Worm (Caenorhabditis elegans) whole organism, young adult: ENCODE data around the gene vap-1.
A peak's percentile ranks its signal among the peaks of the same experiment; 100 is the strongest.

ENCODE experiments used
- B0019.2 ChIP-seq: fragments of 200-800 bp; sonication (Bioruptor generic); conservative IDR thresholded peaks from 2 replicates; pipeline ENCODE4 v1.3.6; 2022; ENCODE audit warnings: missing genetic modification reagents, missing genetic modification characterization, missing compliant biosample characterization
- B0261.1 ChIP-seq: sonication (generic microtip); optimal IDR thresholded peaks from 2 replicates; lab custom pipeline; 2016; ENCODE audit warnings: mild to moderate bottlenecking, missing genetic modification characterization, moderate library complexity, missing compliant biosample characterization
- B0336.3 ChIP-seq: fragments of 200-800 bp; sonication (Bioruptor generic); IDR thresholded peaks from 2 replicates; pipeline ENCODE4 v1.3.6; 2022; ENCODE audit warnings: missing genetic modification characterization, missing compliant biosample characterization
- F37B4.10 ChIP-seq: fragments of 200-800 bp; sonication (Bioruptor generic); IDR thresholded peaks from 2 replicates; pipeline ENCODE4 v1.3.6; 2022; ENCODE audit warnings: missing genetic modification characterization, missing compliant biosample characterization
- F55B11.4 ChIP-seq: sonication (generic microtip); optimal IDR thresholded peaks from 2 replicates; lab custom pipeline; 2016; ENCODE audit warnings: missing compliant biosample characterization, missing genetic modification characterization, borderline replicate concordance; ENCODE audit not compliant: insufficient read depth
- F57A8.1 ChIP-seq: fragments of 200-800 bp; sonication (Bioruptor generic); optimal IDR thresholded peaks from 2 replicates; lab custom pipeline; 2018; ENCODE audit warnings: mild to moderate bottlenecking, missing genetic modification characterization, moderate library complexity, missing compliant biosample characterization
- F57C9.4 ChIP-seq: sonication (generic microtip); optimal IDR thresholded peaks from 2 replicates; lab custom pipeline; 2017; ENCODE audit warnings: mild to moderate bottlenecking, missing genetic modification characterization, missing compliant biosample characterization
- K11D2.4 ChIP-seq: fragments of 200-800 bp; sonication (Bioruptor generic); IDR thresholded peaks from 2 replicates; pipeline ENCODE4 v1.3.6; 2022; ENCODE audit warnings: missing genetic modification reagents, missing genetic modification characterization, missing compliant biosample characterization
- K12H6.12 ChIP-seq: fragments of 200-800 bp; sonication (Bioruptor generic); optimal IDR thresholded peaks from 2 replicates; lab custom pipeline; 2018; ENCODE audit warnings: mild to moderate bottlenecking, missing genetic modification characterization, missing compliant biosample characterization
- T26A5.8 ChIP-seq: sonication (generic microtip); optimal IDR thresholded peaks from 2 replicates; lab custom pipeline; 2016; ENCODE audit warnings: missing genetic modification characterization, missing compliant biosample characterization
- ama-1 ChIP-seq, 3 experiments: fragments of 150-350 bp in 1 of 3; sonication (generic microtip) in 2 of 3; optimal IDR thresholded peaks; 2 replicates each; lab custom pipeline; 2014 to 2018; ENCODE audit warnings: missing biosample characterization in 2 of 3, missing genetic modification characterization in 2 of 3, missing genetic modification reagents in 2 of 3
- aptf-2 ChIP-seq: fragments of 200-800 bp; sonication (Bioruptor generic); conservative IDR thresholded peaks from 2 replicates; pipeline ENCODE4 v1.3.6; 2022; ENCODE audit warnings: missing genetic modification reagents, missing genetic modification characterization, missing compliant biosample characterization
- athp-1 ChIP-seq: sonication (generic microtip); optimal IDR thresholded peaks from 2 replicates; lab custom pipeline; 2017; ENCODE audit warnings: mild to moderate bottlenecking, missing genetic modification characterization, missing compliant biosample characterization
- attf-6 ChIP-seq: fragments of 200-800 bp; sonication (Bioruptor generic); IDR thresholded peaks from 2 replicates; pipeline ENCODE4 v1.3.6; 2022; ENCODE audit warnings: missing genetic modification reagents, missing genetic modification characterization, missing compliant biosample characterization
- bed-2 ChIP-seq: fragments of 200-800 bp; sonication (Bioruptor generic); IDR thresholded peaks from 2 replicates; pipeline ENCODE4 v1.3.6; 2022; ENCODE audit warnings: missing genetic modification reagents, missing genetic modification characterization, missing compliant biosample characterization
- ccch-3 ChIP-seq: fragments of 200-800 bp; sonication (Bioruptor generic); optimal IDR thresholded peaks from 2 replicates; lab custom pipeline; 2018; ENCODE audit warnings: mild to moderate bottlenecking, missing genetic modification characterization, missing compliant biosample characterization
- ceh-79 ChIP-seq: sonication (generic microtip); optimal IDR thresholded peaks from 2 replicates; lab custom pipeline; 2017; ENCODE audit warnings: mild to moderate bottlenecking, missing genetic modification characterization, missing compliant biosample characterization
- ceh-91 ChIP-seq: fragments of 200-800 bp; sonication (Bioruptor generic); IDR thresholded peaks from 2 replicates; pipeline ENCODE4 v1.3.6; 2022; ENCODE audit warnings: missing genetic modification reagents, missing genetic modification characterization, missing compliant biosample characterization
- chd-7 ChIP-seq: sonication (generic microtip); optimal IDR thresholded peaks from 2 replicates; lab custom pipeline; 2016; ENCODE audit warnings: mild to moderate bottlenecking, missing genetic modification characterization, moderate library complexity, missing compliant biosample characterization
- die-1 ChIP-seq: sonication (generic microtip); optimal IDR thresholded peaks from 2 replicates; lab custom pipeline; 2016; ENCODE audit warnings: missing genotype, mild to moderate bottlenecking, missing genetic modification characterization, missing compliant biosample characterization
- dox-1 ChIP-seq: fragments of 200-800 bp; sonication (Bioruptor generic); IDR thresholded peaks from 2 replicates; pipeline ENCODE4 v1.3.6; 2022; ENCODE audit warnings: missing genetic modification reagents, missing genetic modification characterization, missing compliant biosample characterization
- egl-44 ChIP-seq: fragments of 200-800 bp; sonication (Bioruptor generic); IDR thresholded peaks from 2 replicates; pipeline ENCODE4 v1.3.6; 2022; ENCODE audit warnings: missing genetic modification reagents, missing genetic modification characterization, missing compliant biosample characterization
- egrh-3 ChIP-seq: fragments of 200-800 bp; sonication (Bioruptor generic); IDR thresholded peaks from 2 replicates; pipeline ENCODE4 v1.3.6; 2022; ENCODE audit warnings: missing genetic modification reagents, missing genetic modification characterization, missing compliant biosample characterization
- him-1 ChIP-seq: sonication (generic microtip); optimal IDR thresholded peaks from 2 replicates; lab custom pipeline; 2016; ENCODE audit warnings: missing genotype, missing genetic modification reagents, missing genetic modification characterization, missing compliant biosample characterization
- let-607 ChIP-seq, 2 experiments: fragments of 200-800 bp in 1 of 2; sonication (Bioruptor generic) in 1 of 2; sonication (generic microtip) in 1 of 2; optimal IDR thresholded peaks; 2 replicates each; lab custom pipeline; 2016 to 2018; ENCODE audit warnings: mild to moderate bottlenecking in 2 of 2, missing compliant biosample characterization in 2 of 2, missing genetic modification characterization in 2 of 2, moderate library complexity in 2 of 2, missing genotype in 1 of 2
- lin-26 ChIP-seq: fragments of 200-800 bp; sonication (Bioruptor generic); IDR thresholded peaks from 2 replicates; pipeline ENCODE4 v1.3.6; 2022; ENCODE audit warnings: missing genetic modification reagents, missing genetic modification characterization, missing compliant biosample characterization
- lin-40 ChIP-seq: sonication (generic microtip); optimal IDR thresholded peaks from 2 replicates; lab custom pipeline; 2016; ENCODE audit warnings: missing genetic modification characterization, mild to moderate bottlenecking, missing compliant biosample characterization, missing genotype, missing genetic modification reagents
- lir-1 ChIP-seq: fragments of 200-800 bp; sonication (Bioruptor generic); conservative IDR thresholded peaks from 2 replicates; pipeline ENCODE4 v1.3.6; 2022; ENCODE audit warnings: missing genetic modification reagents, missing genetic modification characterization, missing compliant biosample characterization
- lsl-1 ChIP-seq: fragments of 200-800 bp; sonication (Bioruptor generic); optimal IDR thresholded peaks from 2 replicates; lab custom pipeline; 2018; ENCODE audit warnings: mild to moderate bottlenecking, missing genetic modification characterization, moderate library complexity, missing compliant biosample characterization
- lsy-27 ChIP-seq: sonication (generic microtip); optimal IDR thresholded peaks from 2 replicates; lab custom pipeline; 2017; ENCODE audit warnings: missing genetic modification characterization, mild to moderate bottlenecking, missing compliant biosample characterization, antibody characterized with exemption, missing genotype, borderline replicate concordance; ENCODE audit not compliant: insufficient read depth
- nhr-179 ChIP-seq: sonication (generic microtip); optimal IDR thresholded peaks from 2 replicates; lab custom pipeline; 2016; ENCODE audit warnings: mild to moderate bottlenecking, missing genetic modification characterization, missing compliant biosample characterization
- nhr-80 ChIP-seq: sonication (generic microtip); optimal IDR thresholded peaks from 2 replicates; lab custom pipeline; 2016; ENCODE audit warnings: missing genetic modification characterization, missing compliant biosample characterization
- rcor-1 ChIP-seq: fragments of 200-800 bp; sonication (Bioruptor generic); IDR thresholded peaks from 2 replicates; pipeline ENCODE4 v1.3.6; 2022; ENCODE audit warnings: missing genetic modification reagents, missing genetic modification characterization, missing compliant biosample characterization
- rpc-1 ChIP-seq, 2 experiments: fragments of 150-350 bp in 1 of 2; sonication (generic microtip) in 1 of 2; optimal IDR thresholded peaks; 2 replicates each; lab custom pipeline; 2014 to 2018; ENCODE audit warnings: missing biosample characterization in 1 of 2, missing genetic modification characterization in 1 of 2, missing genetic modification reagents in 1 of 2, missing genotype in 1 of 2
- sdz-38 ChIP-seq: sonication (generic microtip); optimal IDR thresholded peaks from 2 replicates; lab custom pipeline; 2016; ENCODE audit warnings: missing genotype, missing genetic modification characterization, missing compliant biosample characterization
- sea-2 ChIP-seq: fragments of 200-800 bp; sonication (Bioruptor generic); IDR thresholded peaks from 2 replicates; pipeline ENCODE4 v1.3.6; 2022; ENCODE audit warnings: missing genetic modification characterization, missing compliant biosample characterization
- snpc-3.4 ChIP-seq: sonication (generic microtip); optimal IDR thresholded peaks from 2 replicates; lab custom pipeline; 2017; ENCODE audit warnings: missing genetic modification characterization, mild to moderate bottlenecking, missing compliant biosample characterization, antibody characterized with exemption, moderate library complexity, missing genotype, missing genetic modification reagents
- snpc-4 ChIP-seq, 5 experiments: fragments of 150-350 bp in 1 of 5; sonication (generic microtip) in 4 of 5; optimal IDR thresholded peaks; 2 replicates each; lab custom pipeline; 2014 to 2018; ENCODE audit warnings: missing genetic modification characterization in 5 of 5, missing biosample characterization in 3 of 5, antibody characterized with exemption in 2 of 5, mild to moderate bottlenecking in 2 of 5, missing compliant biosample characterization in 2 of 5, missing genotype in 2 of 5, moderate library complexity in 2 of 5, missing genetic modification reagents in 1 of 5
- tbp1 ChIP-seq: fragments of 200-800 bp; sonication (Bioruptor generic); optimal IDR thresholded peaks from 2 replicates; lab custom pipeline; 2018; ENCODE audit warnings: mild to moderate bottlenecking, missing genetic modification characterization, missing compliant biosample characterization
- xnd-1 ChIP-seq: sonication (generic microtip); optimal IDR thresholded peaks from 2 replicates; lab custom pipeline; 2016; ENCODE audit warnings: missing genotype, missing genetic modification reagents, missing genetic modification characterization, missing compliant biosample characterization
- ztf-18 ChIP-seq: sonication (generic microtip); optimal IDR thresholded peaks from 2 replicates; lab custom pipeline; 2016; ENCODE audit warnings: missing genotype, mild to moderate bottlenecking, missing genetic modification characterization, missing compliant biosample characterization
- ztf-25 ChIP-seq: fragments of 200-800 bp; sonication (Bioruptor generic); IDR thresholded peaks from 2 replicates; pipeline ENCODE4 v1.3.6; 2022; ENCODE audit warnings: missing genetic modification reagents, missing genetic modification characterization, missing compliant biosample characterization
- ztf-28 ChIP-seq: fragments of 200-800 bp; sonication (Bioruptor generic); IDR thresholded peaks from 2 replicates; pipeline ENCODE4 v1.3.6; 2022; ENCODE audit warnings: missing genetic modification reagents, missing genetic modification characterization, missing compliant biosample characterization

Gene vap-1

DNA sequence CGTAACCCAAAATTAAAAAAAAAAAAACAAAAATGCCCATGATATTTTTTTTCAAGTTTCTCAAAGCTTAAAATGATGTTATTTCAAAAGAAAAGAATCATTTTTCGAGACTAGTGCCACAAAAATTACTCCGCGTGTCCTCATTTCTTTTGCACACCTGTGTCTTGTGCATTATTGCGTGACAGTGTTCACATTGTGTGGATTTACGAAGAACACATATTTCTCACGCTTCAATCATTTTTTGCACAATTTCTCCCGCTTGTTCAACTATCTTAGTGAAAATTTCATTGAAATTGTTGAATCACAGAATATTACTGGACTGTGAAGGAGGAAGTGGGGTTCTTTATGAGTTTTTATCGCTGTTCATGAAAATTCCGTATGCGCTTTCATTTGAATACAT, 12.5 kb upstream of the vap-1 start:
- TF ChIP-seq lsl-1 (GFP tag; lab: Kevin White, UChicago) (no peak), let-607 (tag; optimal IDR thresholded peaks at IDR 0.05; lab: Kevin White, UChicago) (peak; percentile 59 to 60)

DNA sequence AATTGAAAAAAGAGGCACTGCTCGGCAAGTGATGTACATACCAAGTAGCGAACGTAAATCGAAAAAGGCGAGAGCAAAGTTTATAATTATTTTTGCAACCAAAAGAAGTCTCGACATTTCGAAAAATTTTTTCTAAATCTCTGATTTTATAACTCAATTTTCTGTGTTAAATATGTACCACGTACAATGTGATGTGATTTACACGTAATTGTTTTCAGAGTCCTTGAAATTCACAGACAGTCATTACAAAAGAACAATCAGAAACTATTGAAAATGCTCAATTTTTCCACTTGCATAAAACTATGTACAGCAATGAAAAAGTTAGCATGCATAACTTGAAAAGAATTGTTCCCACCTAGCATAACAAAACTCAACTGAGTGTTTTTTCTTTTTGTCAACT, 6.7 kb upstream of the vap-1 start:
- TF ChIP-seq lin-40 (tag; lab: Kevin White, UChicago), result no peak
- TF ChIP-seq B0336.3 (GFP tag; lab: Robert Waterston, UW), result no peak
- TF ChIP-seq lir-1 (GFP tag; lab: Robert Waterston, UW), result no peak
- no peak for TF ChIP-seq K11D2.4 (GFP tag; lab: Robert Waterston, UW)
- no peak for TF ChIP-seq T26A5.8 (tag; lab: Kevin White, UChicago)
- no peak for TF ChIP-seq ztf-28 (GFP tag; lab: Robert Waterston, UW)
- TF ChIP-seq egl-44 (GFP tag; lab: Robert Waterston, UW), result no peak
- no peak for TF ChIP-seq ceh-79
- no peak for TF ChIP-seq F37B4.10
- no peak for TF ChIP-seq attf-6 (GFP tag; lab: Robert Waterston, UW)
- TF ChIP-seq K12H6.12 (tag; lab: Kevin White, UChicago), result no peak
- TF ChIP-seq F57C9.4 (tag; lab: Kevin White, UChicago), result no peak
- TF ChIP-seq chd-7 (tag; lab: Kevin White, UChicago), result no peak
- TF ChIP-seq rcor-1, result no peak
- no peak for TF ChIP-seq lsy-27 (tag; lab: Kevin White, UChicago)
- TF ChIP-seq xnd-1, result no peak
- TF ChIP-seq ztf-25 (GFP tag; lab: Robert Waterston, UW), result no peak
- no peak for TF ChIP-seq ama-1 (optimal IDR thresholded peaks at IDR 0.05; lab: Kevin White, UChicago)
- no peak for TF ChIP-seq ama-1 (GFP tag; optimal IDR thresholded peaks at IDR 0.05; lab: Kevin White, UChicago)
- TF ChIP-seq ccch-3 (GFP tag; lab: Kevin White, UChicago), result no peak

DNA sequence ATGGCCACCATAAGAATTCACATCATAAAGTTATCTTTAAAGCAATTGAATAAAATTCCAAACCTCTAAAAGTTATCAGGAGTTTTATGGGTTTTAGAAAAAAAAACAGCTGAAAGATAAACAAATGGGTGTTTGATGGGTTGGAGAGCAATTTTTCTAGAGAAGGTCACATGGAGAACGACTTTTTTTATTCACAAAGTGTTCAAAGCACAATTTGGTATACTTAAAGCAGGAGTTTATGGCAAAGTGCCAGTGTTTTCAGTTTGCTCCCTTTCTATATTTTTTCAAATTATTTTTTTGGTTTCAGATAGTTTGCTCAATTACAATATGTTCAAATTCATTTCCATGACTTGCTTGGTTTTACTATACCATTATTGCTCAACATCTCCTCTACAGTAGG, 4.9 kb upstream of the vap-1 start, which contains the start of gene F11C7.6:
F11C7.6 (plus strand) TSS at position 301 of the 400 bp plus-strand sequence.
- TF ChIP-seq athp-1 (tag; lab: Kevin White, UChicago), result no peak
- no peak for TF ChIP-seq B0336.3 (GFP tag; lab: Robert Waterston, UW)
- no peak for TF ChIP-seq lsy-27 (tag; lab: Kevin White, UChicago)
- TF ChIP-seq bed-2 (GFP tag; lab: Robert Waterston, UW), result no peak
- TF ChIP-seq him-1 (tag; lab: Kevin White, UChicago), result no peak
- no peak for TF ChIP-seq sdz-38
- TF ChIP-seq nhr-179 (tag; lab: Kevin White, UChicago), result no peak
- TF ChIP-seq ceh-79, result no peak
- TF ChIP-seq F57A8.1, result no peak
- TF ChIP-seq ztf-25 (GFP tag; lab: Robert Waterston, UW), result no peak
- no peak for TF ChIP-seq snpc-3.4
- TF ChIP-seq B0019.2 (GFP tag; lab: Robert Waterston, UW), result no peak
- TF ChIP-seq let-607 (tag; optimal IDR thresholded peaks at IDR 0.05; lab: Kevin White, UChicago), result no peak
- TF ChIP-seq, all 124 proteins: peak for 0

ce11 chrX:17400425-17400824, 4.1 kb upstream of the vap-1 start:
- TF ChIP-seq rpc-1 (optimal IDR thresholded peaks at IDR 0.05; lab: Kevin White, UChicago) (peak; percentile 42), rpc-1 (tag; optimal IDR thresholded peaks at IDR 0.05; lab: Kevin White, UChicago) (peak; percentile 65), snpc-4 (GFP tag; optimal IDR thresholded peaks at IDR 0.05; lab: Kevin White, UChicago) (no peak), snpc-4 (tag; optimal IDR thresholded peaks at IDR 0.05; lab: Kevin White, UChicago) (no peak), F55B11.4 (no peak), rcor-1 (no peak), dox-1 (GFP tag; lab: Robert Waterston, UW) (peak; percentile 43; the same call in 1 of the 2 replicates), aptf-2 (GFP tag; lab: Robert Waterston, UW) (no peak), sea-2 (GFP tag; lab: Robert Waterston, UW) (no peak), egrh-3 (GFP tag; lab: Robert Waterston, UW) (no peak), tbp1 (GFP tag; lab: Kevin White, UChicago) (peak; percentile 82), ceh-91 (GFP tag; lab: Robert Waterston, UW) (no peak), nhr-80 (tag; lab: Kevin White, UChicago) (no peak), lir-1 (GFP tag; lab: Robert Waterston, UW) (no peak), ztf-18 (no peak), B0336.3 (GFP tag; lab: Robert Waterston, UW) (no peak), B0261.1 (peak; percentile 54), lin-26 (GFP tag; lab: Robert Waterston, UW) (peak; percentile 56), die-1 (tag; lab: Kevin White, UChicago) (no peak)
